Fruit fly (Drosophila melanogaster) whole organism, embryonic: Measurements from ENCODE around the gene CG46397.
A peak's percentile ranks its signal among the peaks of the same experiment; 100 is the strongest.

Source experiments
- Awh ChIP-seq: fragments of 200-800 bp; sonication (Bioruptor generic); IDR thresholded peaks from 2 replicates; pipeline ENCODE4, ENCODE4 v1.3.6; 2022; ENCODE audit warnings: missing biosample characterization, missing genetic modification characterization
- CG11560 ChIP-seq: fragments of 200-800 bp; sonication (Bioruptor generic); IDR thresholded peaks from 3 replicates; pipeline ENCODE4 v1.3.6; 2022; ENCODE audit warnings: missing biosample characterization, missing genetic modification characterization
- CG12391 ChIP-seq: fragments of 200-800 bp; sonication (Bioruptor generic); optimal IDR thresholded peaks from 3 replicates; lab custom pipeline; 2018; ENCODE audit warnings: missing biosample characterization, mild to moderate bottlenecking, missing genetic modification characterization, moderate library complexity
- CG13287 ChIP-seq: fragments of 200-800 bp; sonication (Bioruptor generic); IDR thresholded peaks from 2 replicates; pipeline ENCODE4 v1.3.6; 2022; ENCODE audit warnings: missing biosample characterization, missing genetic modification characterization; ENCODE audit not compliant: partially characterized antibody
- CG13296 ChIP-seq: fragments of 200-800 bp; sonication (Bioruptor generic); optimal IDR thresholded peaks from 3 replicates; lab custom pipeline; 2018; ENCODE audit warnings: missing biosample characterization, mild to moderate bottlenecking, missing genetic modification characterization
- CG13775 ChIP-seq: fragments of 200-800 bp; sonication (Bioruptor generic); optimal IDR thresholded peaks from 3 replicates; lab custom pipeline; 2017; ENCODE audit warnings: missing biosample characterization, mild to moderate bottlenecking, missing genetic modification characterization
- CG14667 ChIP-seq: fragments of 200-800 bp; sonication (Bioruptor generic); IDR thresholded peaks from 2 replicates; pipeline ENCODE4 v1.3.6; 2022; ENCODE audit warnings: missing biosample characterization, missing genetic modification characterization
- CG14965 ChIP-seq: fragments of 200-800 bp; sonication (Bioruptor generic); optimal IDR thresholded peaks from 2 replicates; lab custom pipeline; 2016; ENCODE audit warnings: missing biosample characterization, missing genetic modification characterization, borderline replicate concordance
- CG15479 ChIP-seq: fragments of 200-800 bp; sonication (Bioruptor generic); optimal IDR thresholded peaks from 3 replicates; lab custom pipeline; 2019; ENCODE audit warnings: missing biosample characterization, mild to moderate bottlenecking, missing genetic modification characterization, moderate library complexity
- CG15601 ChIP-seq: fragments of 200-800 bp; sonication (Bioruptor generic); optimal IDR thresholded peaks from 3 replicates; lab custom pipeline; 2019; ENCODE audit warnings: missing biosample characterization, mild to moderate bottlenecking, missing genetic modification characterization, moderate library complexity
- CG16815 ChIP-seq: fragments of 200-800 bp; sonication (Bioruptor generic); optimal IDR thresholded peaks from 3 replicates; lab custom pipeline; 2017; ENCODE audit warnings: missing biosample characterization, mild to moderate bottlenecking, missing genetic modification characterization
- CG17385 ChIP-seq: fragments of 200-800 bp; sonication (Bioruptor generic); optimal IDR thresholded peaks from 3 replicates; lab custom pipeline; 2018; ENCODE audit warnings: missing biosample characterization, mild to moderate bottlenecking, missing genetic modification characterization
- CG2120 ChIP-seq: fragments of 200-800 bp; sonication (Bioruptor generic); optimal IDR thresholded peaks from 3 replicates; lab custom pipeline; 2016; ENCODE audit warnings: missing biosample characterization, missing genetic modification characterization
- CG31365 ChIP-seq: fragments of 200-800 bp; sonication (Bioruptor generic); optimal IDR thresholded peaks from 2 replicates; lab custom pipeline; 2018; ENCODE audit warnings: missing biosample characterization, mild to moderate bottlenecking, missing genetic modification characterization
- CG4617 ChIP-seq: fragments of 200-800 bp; sonication (Bioruptor generic); optimal IDR thresholded peaks from 3 replicates; lab custom pipeline; 2016; ENCODE audit warnings: missing biosample characterization, missing genetic modification characterization, borderline replicate concordance
- CG7271 ChIP-seq: fragments of 200-800 bp; sonication (Bioruptor generic); optimal IDR thresholded peaks from 2 replicates; lab custom pipeline; 2018; ENCODE audit warnings: missing biosample characterization, mild to moderate bottlenecking, missing genetic modification characterization, moderate library complexity
- CG7745 ChIP-seq: fragments of 200-800 bp; sonication (Bioruptor generic); optimal IDR thresholded peaks from 2 replicates; lab custom pipeline; 2018; ENCODE audit warnings: missing biosample characterization, mild to moderate bottlenecking, missing genetic modification characterization, moderate library complexity
- CG7786 ChIP-seq: fragments of 200-800 bp; sonication (Bioruptor generic); optimal IDR thresholded peaks from 2 replicates; lab custom pipeline; 2016; ENCODE audit warnings: missing biosample characterization, missing genetic modification characterization
- CG8089 ChIP-seq: fragments of 200-800 bp; sonication (Bioruptor generic); optimal IDR thresholded peaks from 3 replicates; lab custom pipeline; 2016; ENCODE audit warnings: missing biosample characterization, missing genetic modification characterization
- CG8359 ChIP-seq: fragments of 200-800 bp; sonication (Bioruptor generic); optimal IDR thresholded peaks from 2 replicates; lab custom pipeline; 2017; ENCODE audit warnings: missing biosample characterization, mild to moderate bottlenecking, missing genetic modification characterization, borderline replicate concordance
- Dfd ChIP-seq, 2 experiments: fragments of >200 bp; optimal IDR thresholded peaks; 2 replicates each; lab custom pipeline; 2017; ENCODE audit warnings: missing biosample characterization in 2 of 2, missing genetic modification characterization in 2 of 2
- Dp ChIP-seq: fragments of 200-800 bp; sonication (Bioruptor generic); optimal IDR thresholded peaks from 2 replicates; lab custom pipeline; 2018; ENCODE audit warnings: missing biosample characterization, mild to moderate bottlenecking, missing genetic modification characterization, moderate library complexity
- Dref ChIP-seq: fragments of 200-800 bp; sonication (Bioruptor generic); IDR thresholded peaks from 2 replicates; pipeline ENCODE4 v1.3.6; 2022; ENCODE audit warnings: missing biosample characterization, missing genetic modification characterization
- E2f1 ChIP-seq: fragments of 200-800 bp; sonication (Bioruptor generic); IDR thresholded peaks from 2 replicates; pipeline ENCODE4 v1.3.6; 2022; ENCODE audit warnings: missing biosample characterization, missing genetic modification characterization
- Fer1 ChIP-seq: fragments of 200-800 bp; sonication (Bioruptor generic); optimal IDR thresholded peaks from 2 replicates; lab custom pipeline; 2017; ENCODE audit warnings: missing biosample characterization, mild to moderate bottlenecking, missing genetic modification characterization
- HmgD ChIP-seq: fragments of 200-800 bp; sonication (Bioruptor generic); optimal IDR thresholded peaks from 3 replicates; lab custom pipeline; 2016; ENCODE audit warnings: missing biosample characterization, missing genetic modification characterization
- HmgZ ChIP-seq: fragments of 200-800 bp; sonication (Bioruptor generic); optimal IDR thresholded peaks from 2 replicates; lab custom pipeline; 2018; ENCODE audit warnings: missing biosample characterization, mild to moderate bottlenecking, missing genetic modification characterization
- Oli ChIP-seq: fragments of 200-800 bp; sonication (Bioruptor generic); optimal IDR thresholded peaks from 2 replicates; lab custom pipeline; 2018; ENCODE audit warnings: missing biosample characterization, mild to moderate bottlenecking, missing genetic modification characterization, moderate library complexity
- Side ChIP-seq: fragments of 200-800 bp; sonication (Bioruptor generic); optimal IDR thresholded peaks from 2 replicates; lab custom pipeline; 2016; ENCODE audit warnings: missing biosample characterization, missing genetic modification characterization
- Ssrp ChIP-seq: fragments of 200-800 bp; sonication (Bioruptor generic); optimal IDR thresholded peaks from 2 replicates; lab custom pipeline; 2018; ENCODE audit warnings: missing biosample characterization, mild to moderate bottlenecking, missing genetic modification characterization, moderate library complexity
- Taf1 ChIP-seq: fragments of 200-800 bp; sonication (Bioruptor generic); IDR thresholded peaks from 2 replicates; pipeline ENCODE4 v1.3.6; 2022; ENCODE audit warnings: missing biosample characterization, missing genetic modification characterization
- ap ChIP-seq: fragments of 200-800 bp; sonication (Bioruptor generic); IDR thresholded peaks from 2 replicates; pipeline ENCODE4 v1.3.6; 2022; ENCODE audit warnings: missing biosample characterization, missing genetic modification characterization
- ash1 ChIP-seq: fragments of 200-800 bp; sonication (Bioruptor generic); optimal IDR thresholded peaks from 2 replicates; lab custom pipeline; 2018; ENCODE audit warnings: missing biosample characterization, mild to moderate bottlenecking, missing genetic modification characterization
- bab2 ChIP-seq: fragments of 200-800 bp; sonication (Bioruptor generic); optimal IDR thresholded peaks from 2 replicates; lab custom pipeline; 2016; ENCODE audit warnings: missing biosample characterization, missing genetic modification characterization
- cas ChIP-seq: fragments of 200-800 bp; sonication (Bioruptor generic); IDR thresholded peaks from 2 replicates; pipeline ENCODE4 v1.3.6; 2022; ENCODE audit warnings: missing biosample characterization, missing genetic modification characterization
- chinmo ChIP-seq: fragments of 200-800 bp; sonication (Bioruptor generic); IDR thresholded peaks from 4 replicates; pipeline ENCODE4 v1.3.6; 2022; ENCODE audit warnings: missing biosample characterization, missing genetic modification characterization; ENCODE audit not compliant: partially characterized antibody
- dimm ChIP-seq: fragments of 200-800 bp; sonication (Bioruptor generic); IDR thresholded peaks from 2 replicates; pipeline ENCODE4 v1.3.6; 2022; ENCODE audit warnings: missing biosample characterization, missing genetic modification characterization
- dmrt99B ChIP-seq: fragments of 200-800 bp; sonication (Bioruptor generic); optimal IDR thresholded peaks from 2 replicates; lab custom pipeline; 2018; ENCODE audit warnings: missing biosample characterization, mild to moderate bottlenecking, missing genetic modification characterization, moderate library complexity
- ham ChIP-seq: fragments of 200-800 bp; sonication (Bioruptor generic); IDR thresholded peaks from 2 replicates; pipeline ENCODE4 v1.3.6; 2022; ENCODE audit warnings: missing biosample characterization, missing genetic modification characterization
- kni ChIP-seq: fragments of 200-800 bp; sonication (Bioruptor generic); optimal IDR thresholded peaks from 3 replicates; lab custom pipeline; 2017; ENCODE audit warnings: mild to moderate bottlenecking, missing biosample characterization, missing genetic modification reagents, missing genetic modification characterization
- lbe ChIP-seq: fragments of 200-800 bp; sonication (Bioruptor generic); optimal IDR thresholded peaks from 2 replicates; lab custom pipeline; 2016; ENCODE audit warnings: missing biosample characterization, mild to moderate bottlenecking, missing genetic modification characterization
- oc ChIP-seq: fragments of 200-800 bp; sonication (Bioruptor generic); optimal IDR thresholded peaks from 2 replicates; lab custom pipeline; 2018; ENCODE audit warnings: missing biosample characterization, mild to moderate bottlenecking, missing genetic modification characterization, moderate library complexity
- odd ChIP-seq: fragments of 200-800 bp; sonication (Bioruptor generic); optimal IDR thresholded peaks from 2 replicates; lab custom pipeline; 2017; ENCODE audit warnings: missing biosample characterization, mild to moderate bottlenecking, missing genetic modification characterization
- pros ChIP-seq: fragments of 200-800 bp; sonication (Bioruptor generic); optimal IDR thresholded peaks from 3 replicates; lab custom pipeline; 2019; ENCODE audit warnings: missing biosample characterization, mild to moderate bottlenecking, missing genetic modification characterization, moderate library complexity
- sob ChIP-seq: fragments of 200-800 bp; sonication (Bioruptor generic); IDR thresholded peaks from 2 replicates; pipeline ENCODE4 v1.3.6; 2022; ENCODE audit warnings: missing biosample characterization, missing genetic modification characterization
- stwl ChIP-seq: fragments of 200-800 bp; sonication (Bioruptor generic); optimal IDR thresholded peaks from 3 replicates; lab custom pipeline; 2018; ENCODE audit warnings: missing biosample characterization, mild to moderate bottlenecking, missing genetic modification characterization, moderate library complexity
- tap ChIP-seq: fragments of 200-800 bp; optimal IDR thresholded peaks from 3 replicates; lab custom pipeline; 2019; ENCODE audit warnings: missing biosample characterization, mild to moderate bottlenecking, missing genetic modification characterization, moderate library complexity
- toy ChIP-seq: fragments of 200-800 bp; sonication (Bioruptor generic); IDR thresholded peaks from 2 replicates; pipeline ENCODE4 v1.3.6; 2022; ENCODE audit warnings: missing biosample characterization, missing genetic modification characterization
- usp ChIP-seq: fragments of >200 bp; optimal IDR thresholded peaks from 2 replicates; lab custom pipeline; 2017; ENCODE audit warnings: missing biosample characterization, missing genetic modification characterization

CG46397 gene

dm6 chr2L:8949919-8950722 is 3.1 kb downstream of the CG46397 start (continued):
- TF ChIP-seq CG14965 (GFP tag; lab: Kevin White, UChicago) (no peak), kni (GFP tag; lab: Kevin White, UChicago) (peak; percentile 57), CG15601 (tag; lab: Kevin White, UChicago) (no peak), CG7786 (GFP tag; lab: Kevin White, UChicago) (no peak), Ssrp (tag; lab: Kevin White, UChicago) (no peak), oc (no peak), chinmo (0 out of 4 replicates have a peak, but pooled peaks have one; percentile 15), cas (GFP tag; lab: Robert Waterston, UW) (no peak), CG13296 (no peak), Oli (no peak), dimm (GFP tag; lab: Robert Waterston, UW) (no peak), HmgZ (tag; lab: Kevin White, UChicago) (no peak), tap (tag; lab: Kevin White, UChicago) (no peak), pros (GFP tag; lab: Kevin White, UChicago) (peak; percentile 93), Dp (GFP tag; lab: Kevin White, UChicago) (no peak), CG8089 (GFP tag; lab: Kevin White, UChicago) (no peak), Side (GFP tag; lab: Kevin White, UChicago) (no peak), usp (no peak), CG13775 (GFP tag; lab: Kevin White, UChicago) (no peak), CG2120 (GFP tag; lab: Kevin White, UChicago) (no peak), sob (GFP tag; lab: Robert Waterston, UW) (no peak), Fer1 (GFP tag; lab: Kevin White, UChicago) (no peak), dmrt99B (tag; lab: Kevin White, UChicago) (no peak), CG14667 (GFP tag; lab: Robert Waterston, UW) (no peak), CG7745 (tag; lab: Kevin White, UChicago) (peak; percentile 63), CG13287 (GFP tag; lab: Robert Waterston, UW) (no peak), HmgD (GFP tag; lab: Kevin White, UChicago) (no peak), CG15479 (peak; percentile 42), CG8359 (GFP tag; lab: Kevin White, UChicago) (no peak), odd (peak; percentile 8), E2f1 (GFP tag; lab: Robert Waterston, UW) (no peak), toy (GFP tag; lab: Robert Waterston, UW) (no peak), lbe (peak; percentile 46), ham (GFP tag; lab: Robert Waterston, UW) (no peak), stwl (peak; percentile 11), Dfd (GFP tag; optimal IDR thresholded peaks at IDR 0.05; lab: Kevin White, UChicago) (no peak), CG16815 (GFP tag; lab: Kevin White, UChicago) (no peak), bab2 (GFP tag; lab: Kevin White, UChicago) (no peak), CG11560 (no peak), Awh (GFP tag; lab: Robert Waterston, UW) (peak; percentile 29; the same call in 1 of the 2 replicates), CG17385 (no peak), ap (GFP tag; lab: Robert Waterston, UW) (no peak), ash1 (GFP tag; lab: Kevin White, UChicago) (no peak), Taf1 (GFP tag; lab: Robert Waterston, UW) (no peak), CG12391 (peak; percentile 12), CG4617 (GFP tag; lab: Kevin White, UChicago) (no peak), Dref (no peak), CG31365 (tag; lab: Kevin White, UChicago) (no peak), CG7271 (tag; lab: Kevin White, UChicago) (no peak)
